Worm (Caenorhabditis elegans) whole organism, late embryonic: Measurements from ENCODE around the gene spsb-1.

Experiments
- T23F11.4 ChIP-seq: fragments of 200-800 bp; sonication (Bioruptor generic); optimal IDR thresholded peaks from 2 replicates; lab custom pipeline; 2018; ENCODE audit warnings: mild to moderate bottlenecking, missing genetic modification characterization, missing compliant biosample characterization
- ceh-19 ChIP-seq: fragments of 200-800 bp; sonication (Bioruptor generic); optimal IDR thresholded peaks from 2 replicates; lab custom pipeline; 2018; ENCODE audit warnings: mild to moderate bottlenecking, missing genetic modification characterization, missing compliant biosample characterization
- fkh-10 ChIP-seq: fragments of 150-350 bp; optimal IDR thresholded peaks from 2 replicates; lab custom pipeline; 2014; ENCODE audit warnings: missing biosample characterization, missing genetic modification reagents, missing genetic modification characterization
- hlh-30 ChIP-seq: sonication (generic microtip); optimal IDR thresholded peaks from 2 replicates; lab custom pipeline; 2017; ENCODE audit warnings: antibody characterized with exemption, missing genetic modification characterization, missing compliant biosample characterization; ENCODE audit not compliant: insufficient read depth
- lin-11 ChIP-seq: fragments of 200-800 bp; sonication (Bioruptor generic); optimal IDR thresholded peaks from 2 replicates; lab custom pipeline; 2018; ENCODE audit warnings: mild to moderate bottlenecking, missing genetic modification characterization, missing compliant biosample characterization
- nfya-1 ChIP-seq: sonication (generic microtip); optimal IDR thresholded peaks from 2 replicates; lab custom pipeline; 2017; ENCODE audit warnings: missing genetic modification characterization, mild to moderate bottlenecking, missing compliant biosample characterization, antibody characterized with exemption, moderate library complexity
- pqm-1 ChIP-seq: sonication (generic microtip); optimal IDR thresholded peaks from 2 replicates; lab custom pipeline; 2016; ENCODE audit warnings: missing genetic modification characterization, missing compliant biosample characterization
- pros-1 ChIP-seq: fragments of 150-350 bp; optimal IDR thresholded peaks from 2 replicates; lab custom pipeline; 2014; ENCODE audit warnings: missing biosample characterization, missing genetic modification reagents, missing genetic modification characterization
- ttx-3 ChIP-seq: sonication (generic microtip); optimal IDR thresholded peaks from 2 replicates; lab custom pipeline; 2016; ENCODE audit warnings: missing genetic modification reagents, missing genetic modification characterization, missing compliant biosample characterization

DNA sequence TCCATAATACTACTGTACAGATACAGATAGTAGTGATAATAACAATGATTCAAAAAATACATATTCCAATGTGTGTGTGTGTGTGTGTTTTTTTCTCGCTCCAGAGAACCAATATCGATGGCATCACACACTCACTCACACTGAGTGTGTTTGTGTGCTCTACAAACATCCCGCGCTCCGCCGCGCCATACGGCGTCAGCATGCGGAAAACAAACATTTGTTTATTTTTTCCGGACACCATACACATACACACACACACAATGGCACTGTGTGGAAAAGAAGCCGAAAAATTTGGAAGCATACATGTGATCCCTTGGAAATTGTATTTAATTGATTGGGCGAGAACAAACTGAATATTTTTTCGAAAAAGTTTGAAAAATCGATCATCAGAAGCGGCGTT lies 22.5 kb downstream of the spsb-1 start:
- TF ChIP-seq pros-1 (tag; lab: Kevin White, UChicago) = no peak
- no peak for TF ChIP-seq T23F11.4 (GFP tag; lab: Kevin White, UChicago)
- TF ChIP-seq hlh-30 = no peak
- no peak for TF ChIP-seq ceh-19 (GFP tag; lab: Kevin White, UChicago)
- no peak for TF ChIP-seq lin-11 (tag; lab: Kevin White, UChicago)
- no peak for TF ChIP-seq pqm-1 (tag; lab: Kevin White, UChicago)
- TF ChIP-seq fkh-10 (GFP tag; lab: Kevin White, UChicago) = no peak
- no peak for TF ChIP-seq ttx-3 (tag; lab: Kevin White, UChicago)
- no peak for TF ChIP-seq nfya-1 (tag; lab: Kevin White, UChicago)
